Fruit fly (Drosophila melanogaster) whole organism, wandering third instar larva: ENCODE results near the gene CG2955.

Source experiments
- Hr78 ChIP-seq: fragments of >200 bp; optimal IDR thresholded peaks from 2 replicates; lab custom pipeline; 2017; ENCODE audit warnings: missing biosample characterization, missing genetic modification characterization
- Hr83 ChIP-seq: fragments of 200-300 bp; sonication (Bioruptor generic); optimal IDR thresholded peaks from 2 replicates; lab custom pipeline; 2016; ENCODE audit warnings: missing biosample characterization, mild to moderate bottlenecking, missing genetic modification characterization, moderate library complexity; ENCODE audit not compliant: poor library complexity, severe bottlenecking
- N ChIP-seq: fragments of >200 bp; optimal IDR thresholded peaks from 2 replicates; lab custom pipeline; 2018; ENCODE audit warnings: missing biosample characterization, missing external identifiers, missing genetic modification characterization
- br ChIP-seq: fragments of 200-800 bp; sonication (Bioruptor generic); optimal IDR thresholded peaks from 2 replicates; lab custom pipeline; 2016; ENCODE audit warnings: missing biosample characterization, missing genetic modification characterization
- brk ChIP-seq: fragments of 200-800 bp; sonication (Bioruptor generic); optimal IDR thresholded peaks from 2 replicates; lab custom pipeline; 2016; ENCODE audit warnings: missing biosample characterization, mild to moderate bottlenecking, missing genetic modification characterization
- dl ChIP-seq, 2 experiments: fragments of 175-275, 200-275 bp in 1 of 2; fragments of 200-275 bp in 1 of 2; sonication (Bioruptor generic); optimal IDR thresholded peaks; lab custom pipeline; 2018; ENCODE audit warnings: mild to moderate bottlenecking in 2 of 2, missing biosample characterization in 2 of 2, missing genetic modification characterization in 2 of 2, moderate library complexity in 2 of 2; ENCODE audit not compliant: partially characterized antibody in 2 of 2, insufficient read depth in 1 of 2
- dsf ChIP-seq: sonication (Bioruptor generic); optimal IDR thresholded peaks from 2 replicates; lab custom pipeline; 2016; ENCODE audit warnings: missing biosample characterization, missing genetic modification characterization, borderline replicate concordance
- fru ChIP-seq: fragments of 200-800 bp; sonication (Bioruptor generic); optimal IDR thresholded peaks from 3 replicates; lab custom pipeline; 2016; ENCODE audit warnings: missing biosample characterization, mild to moderate bottlenecking, missing genetic modification characterization
- sage ChIP-seq: fragments of 200-800 bp; sonication (Bioruptor generic); optimal IDR thresholded peaks from 2 replicates; lab custom pipeline; 2016; ENCODE audit warnings: missing biosample characterization, mild to moderate bottlenecking, missing genetic modification characterization
- woc ChIP-seq: sonication (Bioruptor generic); optimal IDR thresholded peaks from 2 replicates; lab custom pipeline; 2016; ENCODE audit warnings: missing biosample characterization, mild to moderate bottlenecking, missing genetic modification characterization

- TF ChIP-seq N (GFP tag; lab: Kevin White, UChicago) (no peak), dl (GFP tag; optimal IDR thresholded peaks at IDR 0.05; lab: Kevin White, UChicago; ENCODE audit: insufficient read depth in 1 of 2, partially characterized antibody in 2 of 2) (no peak), fru (GFP tag; lab: Kevin White, UChicago) (no peak), brk (no peak), br (GFP tag; lab: Kevin White, UChicago) (no peak), Hr83 (GFP tag; lab: Kevin White, UChicago) (no peak), dsf (GFP tag; lab: Kevin White, UChicago) (no peak), woc (GFP tag; lab: Kevin White, UChicago) (no peak), Hr78 (GFP tag; lab: Kevin White, UChicago) (no peak), sage (GFP tag; lab: Kevin White, UChicago) (no peak)
These were observed 15.1 kb upstream of the CG2955 start for dm6 chr2L:4133960-4134359.
